Fruit fly (Drosophila melanogaster): ENCODE data around the gene CG33003.

The CG33003 gene

dm6 chr2L:4371516-4372136 lies 29.1 kb upstream of the CG33003 start (continued):
- TF ChIP-seq CG11696 (GFP tag; IDR thresholded peaks at IDR 0.05) = no peak
- peak; percentile 53 for TF ChIP-seq CG5180 (GFP tag; optimal IDR thresholded peaks at IDR 0.05)
- peak; percentile 74 for TF ChIP-seq fd96Cb (tag; optimal IDR thresholded peaks at IDR 0.05)
- no peak for TF ChIP-seq Hsf (GFP tag; optimal IDR thresholded peaks at IDR 0.05)
- peak; percentile 46 for TF ChIP-seq Deaf1 (tag; optimal IDR thresholded peaks at IDR 0.05)
- peak; percentile 62 for TF ChIP-seq CG16815 (GFP tag; optimal IDR thresholded peaks at IDR 0.05)
- TF ChIP-seq bab2 (GFP tag; optimal IDR thresholded peaks at IDR 0.05) = no peak
- no peak for TF ChIP-seq CG6272 (GFP tag; IDR thresholded peaks at IDR 0.05)
- TF ChIP-seq CG15011 (GFP tag; optimal IDR thresholded peaks at IDR 0.05) = peak; percentile 24
- no peak for TF ChIP-seq HmgZ (tag; optimal IDR thresholded peaks at IDR 0.05)
- no peak for TF ChIP-seq prd (optimal IDR thresholded peaks at IDR 0.05)
- TF ChIP-seq prd (GFP tag; IDR thresholded peaks at IDR 0.05) = peak; percentile 65; the same call in 2 of the 3 replicates
- no peak for TF ChIP-seq usp (GFP tag; optimal IDR thresholded peaks at IDR 0.05)
- no peak for TF ChIP-seq CG10565 (GFP tag; optimal IDR thresholded peaks at IDR 0.05)
- TF ChIP-seq CG6765 (GFP tag; optimal IDR thresholded peaks at IDR 0.05) = no peak
- peak; percentile 53 for TF ChIP-seq Lhr (GFP tag; optimal IDR thresholded peaks at IDR 0.05)
- TF ChIP-seq BEAF-32 (GFP tag; optimal IDR thresholded peaks at IDR 0.05) = no peak
- peak; percentile 86 for TF ChIP-seq CG2712 (tag; optimal IDR thresholded peaks at IDR 0.05)
- TF ChIP-seq CG17385 (GFP tag; optimal IDR thresholded peaks at IDR 0.05) = peak; percentile 62
- no peak for TF ChIP-seq inv (GFP tag; IDR thresholded peaks at IDR 0.05; ENCODE audit: partially characterized antibody)
- TF ChIP-seq CG7786 (GFP tag; optimal IDR thresholded peaks at IDR 0.05) = no peak
- TF ChIP-seq pita (GFP tag; optimal IDR thresholded peaks at IDR 0.05) = no peak
- no peak for TF ChIP-seq CG31388 (GFP tag; optimal IDR thresholded peaks at IDR 0.05)
- TF ChIP-seq Sox100B (GFP tag; optimal IDR thresholded peaks at IDR 0.05) = peak; percentile 73
- no peak for TF ChIP-seq fd3F (GFP tag; optimal IDR thresholded peaks at IDR 0.05)
- peak; percentile 42 for TF ChIP-seq CG7745 (tag; optimal IDR thresholded peaks at IDR 0.05)
- peak; percentile 46 for TF ChIP-seq CG17359 (tag; optimal IDR thresholded peaks at IDR 0.05)
- no peak for TF ChIP-seq sug (tag; optimal IDR thresholded peaks at IDR 0.05)
- TF ChIP-seq CG18011 (GFP tag; optimal IDR thresholded peaks at IDR 0.05) = no peak
- peak; percentile 76 for TF ChIP-seq CG10267 (tag; optimal IDR thresholded peaks at IDR 0.05)
- peak; percentile 93 for TF ChIP-seq dmrt11E (tag; optimal IDR thresholded peaks at IDR 0.05)
- no peak for TF ChIP-seq nerfin-2 (GFP tag; IDR thresholded peaks at IDR 0.05; ENCODE audit: partially characterized antibody)
- peak; percentile 14 for TF ChIP-seq CG6254 (GFP tag; optimal IDR thresholded peaks at IDR 0.05)
- no peak for TF ChIP-seq Hey (tag; optimal IDR thresholded peaks at IDR 0.05)
- no peak for TF ChIP-seq Dip3 (GFP tag; optimal IDR thresholded peaks at IDR 0.05)
- TF ChIP-seq Bgb (GFP tag; IDR thresholded peaks at IDR 0.05; ENCODE audit: partially characterized antibody) = peak; percentile 60; the same call in 1 of the 2 replicates
- no peak for TF ChIP-seq Aef1 (GFP tag; IDR thresholded peaks at IDR 0.05)
- no peak for TF ChIP-seq CG3281 (GFP tag; optimal IDR thresholded peaks at IDR 0.05)
- TF ChIP-seq onecut (GFP tag; IDR thresholded peaks at IDR 0.05) = peak; percentile 48; the same call in 1 of the 2 replicates
- peak; percentile 62 for TF ChIP-seq salm (tag; optimal IDR thresholded peaks at IDR 0.05)
- no peak for TF ChIP-seq fu2 (GFP tag; optimal IDR thresholded peaks at IDR 0.05)
- no peak for TF ChIP-seq bigmax (GFP tag; optimal IDR thresholded peaks at IDR 0.05)
- no peak for TF ChIP-seq CG7987 (GFP tag; optimal IDR thresholded peaks at IDR 0.05)
- no peak for TF ChIP-seq CG2129 (GFP tag; IDR thresholded peaks at IDR 0.05; ENCODE audit: partially characterized antibody)
- TF ChIP-seq Nf-YC (tag; optimal IDR thresholded peaks at IDR 0.05) = peak; percentile 71
- no peak for TF ChIP-seq CG2116 (GFP tag; optimal IDR thresholded peaks at IDR 0.05)
- peak; percentile 69 for TF ChIP-seq Ssrp (tag; optimal IDR thresholded peaks at IDR 0.05)
- TF ChIP-seq CG1024 (GFP tag; IDR thresholded peaks at IDR 0.05) = no peak
- TF ChIP-seq h (optimal IDR thresholded peaks at IDR 0.05) = no peak
